Worm (Caenorhabditis elegans) whole organism, L1 larva: Measurements from ENCODE around the gene faah-4.

Experiments used
- mep-1 ChIP-seq: fragments of 150-350 bp; optimal IDR thresholded peaks from 2 replicates; lab custom pipeline; 2014; ENCODE audit warnings: missing biosample characterization, missing genetic modification characterization
- nhr-90 ChIP-seq: sonication (generic microtip); optimal IDR thresholded peaks from 2 replicates; lab custom pipeline; 2016; ENCODE audit warnings: mild to moderate bottlenecking, missing genetic modification characterization, missing compliant biosample characterization; ENCODE audit not compliant: poor library complexity

DNA sequence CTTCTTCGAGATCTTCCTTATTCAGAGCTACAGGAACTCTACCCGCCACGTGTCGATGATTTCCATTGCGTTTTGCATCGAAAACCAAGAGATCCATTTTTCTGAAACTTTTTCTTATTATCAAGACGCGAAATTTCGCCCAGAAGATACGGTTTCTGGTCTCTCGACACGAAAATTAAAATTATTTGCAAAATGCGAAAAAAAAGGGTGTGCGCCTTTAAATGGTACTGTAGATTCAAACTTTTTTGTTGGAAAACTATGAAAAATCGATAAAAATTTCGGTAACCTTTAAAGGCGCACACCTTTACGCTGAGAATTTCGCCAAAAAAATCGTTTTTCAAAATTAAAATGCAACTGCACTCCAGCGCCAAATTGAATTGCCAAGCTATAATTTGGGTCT lies 11.5 kb downstream of the faah-4 start, which contains the start of gene tsen-2:
- TF ChIP-seq mep-1 (no peak), nhr-90 (no peak)
